Worm (Caenorhabditis elegans): Measurements from ENCODE around the gene vap-2.

vap-2 gene

DNA sequence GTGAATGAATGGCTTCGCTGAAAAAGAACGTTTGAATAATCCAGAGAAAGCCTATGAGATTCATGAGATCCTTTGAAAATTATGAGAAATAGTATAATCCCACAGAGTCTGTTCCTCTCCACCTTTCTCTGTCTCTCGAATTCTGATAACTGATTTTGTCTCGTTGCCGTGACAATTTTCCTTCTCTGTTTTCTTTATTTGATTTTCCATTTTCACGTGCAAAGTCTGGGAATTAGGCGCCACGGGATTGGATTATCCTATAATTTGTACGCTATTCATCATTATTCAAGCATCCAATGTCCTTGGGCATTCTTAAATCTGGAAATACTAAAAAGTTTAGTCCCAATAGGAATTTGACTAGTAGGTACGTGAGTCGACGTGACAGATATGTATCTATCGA, 33.9 kb downstream of the vap-2 start:
- TF ChIP-seq ham-2 (GFP tag; optimal IDR thresholded peaks at IDR 0.05) (no peak), ces-1 (GFP tag; optimal IDR thresholded peaks at IDR 0.05) (peak; percentile 32), nhr-28 (tag; optimal IDR thresholded peaks at IDR 0.05) (no peak)

DNA sequence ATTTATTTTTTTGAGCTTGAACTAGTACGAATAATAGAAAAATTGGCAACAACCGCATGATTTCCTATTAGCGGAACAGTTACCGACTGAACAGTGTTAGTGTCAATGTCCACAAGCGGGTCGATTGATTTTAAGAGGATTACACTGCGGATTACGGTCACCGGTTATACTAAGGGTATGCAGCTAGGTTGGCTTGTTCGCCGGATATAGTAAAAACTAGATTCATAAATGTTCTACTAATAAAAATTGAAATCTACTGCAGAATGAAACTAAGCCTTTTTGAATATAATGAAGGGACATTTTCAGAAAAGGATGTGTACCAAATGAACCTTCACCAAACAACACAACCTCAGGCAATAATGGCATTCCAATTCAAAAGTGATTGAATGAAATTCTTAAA, 34.7 kb downstream of the vap-2 start, which contains the start of gene R07A4.4:
Gene R07A4.4 (minus strand): TSS at position 101 of the 400 bp plus-strand sequence.
- TF ChIP-seq nhr-12 (tag; optimal IDR thresholded peaks at IDR 0.05) (no peak), bed-3 (GFP tag; optimal IDR thresholded peaks at IDR 0.05) (no peak), mls-2 (tag; optimal IDR thresholded peaks at IDR 0.05) (no peak), flh-1 (GFP tag; optimal IDR thresholded peaks at IDR 0.05) (no peak), lin-13 (tag; optimal IDR thresholded peaks at IDR 0.05) (no peak), ces-1 (GFP tag; optimal IDR thresholded peaks at IDR 0.05) (no peak), lsy-2 (tag; optimal IDR thresholded peaks at IDR 0.05) (no peak), lin-32 (GFP tag; optimal IDR thresholded peaks at IDR 0.05) (no peak), ceh-83 (GFP tag; optimal IDR thresholded peaks at IDR 0.05) (no peak), mep-1 (tag; optimal IDR thresholded peaks at IDR 0.05) (no peak), blmp-1 (tag; optimal IDR thresholded peaks at IDR 0.05) (no peak), ztf-11 (tag; optimal IDR thresholded peaks at IDR 0.05) (no peak), sem-2 (GFP tag; optimal IDR thresholded peaks at IDR 0.05) (no peak), drap-1 (GFP tag; optimal IDR thresholded peaks at IDR 0.05) (no peak), pha-4 (tag; optimal IDR thresholded peaks at IDR 0.05) (no peak)

DNA sequence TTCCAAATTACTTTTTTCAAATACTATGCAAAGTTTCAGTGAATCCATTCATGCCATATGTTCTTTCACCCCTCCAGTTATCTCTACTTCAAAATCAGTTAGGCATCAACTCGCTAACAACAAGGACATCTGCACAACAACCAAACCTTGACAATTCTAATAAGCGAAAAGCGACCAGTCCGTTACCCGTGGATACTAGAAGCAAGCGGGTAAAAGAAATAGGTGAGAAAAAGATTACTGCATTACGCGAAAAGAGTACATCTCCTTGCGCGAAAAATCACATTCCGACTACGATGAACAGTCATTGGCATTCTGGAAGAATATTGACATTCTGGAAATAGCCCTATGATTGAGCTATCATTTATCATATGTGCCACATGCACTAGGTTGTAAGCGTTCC, 36.1 kb downstream of the vap-2 start:
- TF ChIP-seq unc-120 (tag; optimal IDR thresholded peaks at IDR 0.05; ENCODE audit: poor library complexity, severe bottlenecking) (no peak), ces-1 (GFP tag; optimal IDR thresholded peaks at IDR 0.05) (no peak), elt-3 (tag; optimal IDR thresholded peaks at IDR 0.05) (no peak), cnd-1 (tag; optimal IDR thresholded peaks at IDR 0.05) (no peak), unc-62 (GFP tag; optimal IDR thresholded peaks at IDR 0.05) (no peak), lin-32 (GFP tag; optimal IDR thresholded peaks at IDR 0.05) (no peak), lsy-2 (tag; optimal IDR thresholded peaks at IDR 0.05) (no peak), bed-3 (GFP tag; optimal IDR thresholded peaks at IDR 0.05) (no peak), snpc-4 (tag; optimal IDR thresholded peaks at IDR 0.05) (no peak), zip-8 (tag; optimal IDR thresholded peaks at IDR 0.05) (no peak), pha-4 (tag; optimal IDR thresholded peaks at IDR 0.05) (no peak), ceh-39 (tag; optimal IDR thresholded peaks at IDR 0.05) (no peak), tbx-8 (GFP tag; optimal IDR thresholded peaks at IDR 0.05) (no peak), lin-13 (tag; optimal IDR thresholded peaks at IDR 0.05) (no peak), hlh-1 (tag; optimal IDR thresholded peaks at IDR 0.05) (no peak), nhr-237 (tag; optimal IDR thresholded peaks at IDR 0.05) (no peak), ztf-11 (tag; optimal IDR thresholded peaks at IDR 0.05) (no peak), ceh-83 (GFP tag; optimal IDR thresholded peaks at IDR 0.05) (no peak), sptf-1 (tag; optimal IDR thresholded peaks at IDR 0.05) (no peak), nhr-76 (tag; optimal IDR thresholded peaks at IDR 0.05) (no peak)

DNA sequence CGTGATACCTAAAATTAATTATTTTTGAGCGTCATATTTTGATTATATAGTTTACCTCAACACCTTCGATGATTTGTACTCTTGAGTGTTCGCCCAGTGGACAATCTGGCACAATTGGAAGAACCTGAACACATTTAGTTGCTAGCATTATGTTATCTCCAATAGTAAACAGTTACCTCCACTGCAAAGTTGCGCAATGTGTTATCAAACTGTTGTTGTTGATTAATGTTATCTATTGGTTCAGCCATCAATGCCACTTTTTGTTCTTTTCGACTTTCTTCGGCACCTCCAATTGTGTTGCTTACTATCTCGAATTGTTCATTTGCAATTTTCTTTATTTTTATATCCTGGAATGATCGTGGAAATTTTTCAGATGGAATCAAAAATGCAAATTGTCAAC, 37.8 kb downstream of the vap-2 start:
- TF ChIP-seq ceh-83 (GFP tag; optimal IDR thresholded peaks at IDR 0.05) (no peak), sem-2 (GFP tag; optimal IDR thresholded peaks at IDR 0.05) (no peak), drap-1 (GFP tag; optimal IDR thresholded peaks at IDR 0.05) (no peak), lin-32 (GFP tag; optimal IDR thresholded peaks at IDR 0.05) (no peak), nhr-237 (tag; optimal IDR thresholded peaks at IDR 0.05) (no peak), flh-1 (GFP tag; optimal IDR thresholded peaks at IDR 0.05) (no peak), unc-120 (tag; optimal IDR thresholded peaks at IDR 0.05; ENCODE audit: poor library complexity, severe bottlenecking) (no peak), mls-2 (tag; optimal IDR thresholded peaks at IDR 0.05) (no peak), zip-8 (tag; optimal IDR thresholded peaks at IDR 0.05) (no peak), ces-1 (GFP tag; optimal IDR thresholded peaks at IDR 0.05) (no peak)

DNA sequence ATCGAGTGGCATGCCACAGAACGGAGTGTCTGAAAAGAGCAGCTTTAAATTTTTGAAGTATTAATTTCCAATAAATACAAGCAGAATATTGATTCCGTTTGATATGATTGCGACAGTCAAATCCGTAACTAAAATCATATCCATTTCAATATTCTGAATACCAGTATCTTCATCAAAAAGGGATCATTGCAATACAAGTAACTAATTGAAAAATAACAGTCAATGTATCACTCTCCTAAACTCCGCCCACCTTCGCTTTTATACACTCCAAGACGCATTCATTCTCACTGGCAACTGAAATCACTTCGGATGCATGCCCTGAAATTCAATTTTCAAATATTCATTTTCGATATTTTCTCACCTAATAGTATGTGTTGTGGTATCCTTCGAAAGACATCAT, 38.9 kb downstream of the vap-2 start, which contains the start of gene R07A4.3:
Gene R07A4.3 (plus strand): TSS at position 301 of the 400 bp plus-strand sequence.
- TF ChIP-seq ceh-43 (GFP tag; optimal IDR thresholded peaks at IDR 0.05) = no peak

DNA sequence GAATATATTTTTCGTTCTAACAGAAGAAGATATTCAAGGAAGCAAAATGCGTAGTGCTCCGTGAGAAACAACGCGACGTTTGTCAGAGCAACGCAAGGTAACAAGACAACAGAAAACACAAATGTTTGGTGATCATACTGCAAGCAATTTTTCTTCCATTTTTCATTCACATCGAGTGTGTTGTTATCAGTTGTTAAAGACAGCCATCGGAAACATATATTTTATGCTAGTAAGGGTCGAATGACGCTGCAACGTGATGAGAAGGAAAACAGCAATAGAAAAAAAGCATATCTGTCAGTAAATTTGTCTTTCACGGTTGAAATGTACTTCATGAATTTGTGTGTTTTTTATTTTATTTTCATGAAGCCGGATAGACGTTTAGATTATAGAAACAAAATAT, 44.2 kb downstream of the vap-2 start:
- TF ChIP-seq lin-13 (tag; optimal IDR thresholded peaks at IDR 0.05) (no peak), snpc-4 (tag; optimal IDR thresholded peaks at IDR 0.05) (no peak), ceh-39 (tag; optimal IDR thresholded peaks at IDR 0.05) (no peak)
